Worm (Caenorhabditis elegans) whole organism, L4 larva: Measurements from ENCODE around the gene gtap-2.

Source experiments
- jun-1 ChIP-seq: fragments of 150-350 bp; optimal IDR thresholded peaks from 2 replicates; lab custom pipeline; 2014; ENCODE audit warnings: missing biosample characterization, missing genetic modification reagents, missing genetic modification characterization
- nhr-11 ChIP-seq: fragments of 150-350 bp; optimal IDR thresholded peaks from 2 replicates; lab custom pipeline; 2014; ENCODE audit warnings: missing biosample characterization, missing genetic modification characterization
- spr-1 ChIP-seq: sonication (generic microtip); optimal IDR thresholded peaks from 2 replicates; lab custom pipeline; 2016; ENCODE audit warnings: mild to moderate bottlenecking, missing genetic modification characterization, missing compliant biosample characterization

DNA sequence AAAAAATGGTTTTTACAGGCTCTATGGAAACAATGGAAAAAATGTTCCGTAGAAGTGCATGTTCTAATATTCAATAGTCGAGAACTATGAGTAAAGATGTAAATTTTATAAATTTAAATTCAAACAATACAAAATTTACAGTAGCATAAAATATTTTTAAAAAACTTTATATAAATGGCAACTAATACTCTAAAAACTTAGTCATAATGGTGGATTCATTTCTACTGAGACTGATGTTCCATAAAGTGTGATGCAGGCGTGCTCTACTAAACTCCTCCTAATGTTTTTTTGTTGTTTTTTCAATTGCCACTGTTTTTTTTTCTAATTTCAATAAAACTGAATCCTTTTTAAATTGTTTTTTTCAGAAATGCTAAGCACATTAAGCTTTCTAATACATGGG, at the start of gene gtap-2:
- TF ChIP-seq jun-1 (tag; lab: Kevin White, UChicago): no peak
- no peak for TF ChIP-seq spr-1
- no peak for TF ChIP-seq nhr-11 (tag; lab: Kevin White, UChicago)
